Worm (Caenorhabditis elegans): ENCODE results near the gene adr-2.

Gene adr-2

ce11 chrIII:7198838-7199237, 33.8 kb downstream of the adr-2 start, which contains the start of gene pfd-5 (continued):
- TF ChIP-seq egl-18 (GFP tag; IDR thresholded peaks at IDR 0.05) (no peak), hmg-20 (GFP tag; IDR thresholded peaks at IDR 0.05) (no peak), hlh-26 (GFP tag; conservative IDR thresholded peaks at IDR 0.05) (no peak), snpc-4 (GFP tag; optimal IDR thresholded peaks at IDR 0.05) (no peak), snpc-4 (tag; optimal IDR thresholded peaks at IDR 0.05) (peak in 1 of 4 experiments; percentile 20), F33H1.4 (GFP tag; IDR thresholded peaks at IDR 0.05) (peak; percentile 63), Y79H2A.3 (GFP tag; conservative IDR thresholded peaks at IDR 0.05) (no peak), ztf-22 (GFP tag; optimal IDR thresholded peaks at IDR 0.05) (no peak), mcd-1 (GFP tag; IDR thresholded peaks at IDR 0.05) (peak; percentile 55; the same call in 1 of the 2 replicates), atf-7 (tag; optimal IDR thresholded peaks at IDR 0.05) (no peak), B0019.2 (GFP tag; conservative IDR thresholded peaks at IDR 0.05) (no peak)

ce11 chrIII:7197973-7198372, 34.7 kb downstream of the adr-2 start, which contains the start of gene exos-9:
exos-9 (minus strand) TSS chrIII:7198073.
- TF ChIP-seq ztf-3 (GFP tag; optimal IDR thresholded peaks at IDR 0.05) (no peak), snpc-4 (GFP tag; optimal IDR thresholded peaks at IDR 0.05) (no peak), snpc-4 (tag; optimal IDR thresholded peaks at IDR 0.05) (peak in 1 of 4 experiments; percentile 19), B0019.2 (GFP tag; conservative IDR thresholded peaks at IDR 0.05) (no peak), tbx-9 (tag; optimal IDR thresholded peaks at IDR 0.05; ENCODE audit: borderline replicate concordance) (no peak), cebp-1 (GFP tag; IDR thresholded peaks at IDR 0.05) (no peak), cebp-1 (tag; optimal IDR thresholded peaks at IDR 0.05) (no peak), gei-17 (GFP tag; optimal IDR thresholded peaks at IDR 0.05) (no peak), K11D2.4 (GFP tag; IDR thresholded peaks at IDR 0.05) (no peak), Y53F4B.3 (GFP tag; IDR thresholded peaks at IDR 0.05) (no peak), sptf-2 (GFP tag; optimal IDR thresholded peaks at IDR 0.05) (no peak), ceh-40 (GFP tag; IDR thresholded peaks at IDR 0.05) (no peak), zfh-2 (GFP tag; conservative IDR thresholded peaks at IDR 0.05) (no peak), let-607 (tag; optimal IDR thresholded peaks at IDR 0.05) (no peak), lsl-1 (GFP tag; optimal IDR thresholded peaks at IDR 0.05) (no peak), lin-54 (GFP tag; optimal IDR thresholded peaks at IDR 0.05) (peak; percentile 2), nhr-179 (tag; optimal IDR thresholded peaks at IDR 0.05) (no peak)

ce11 chrIII:7195325-7195724, 37.4 kb downstream of the adr-2 start, which contains the start of gene F37C12.18:
F37C12.18 (minus strand) TSS chrIII:7195425.
- no peak for TF ChIP-seq dox-1 (GFP tag; IDR thresholded peaks at IDR 0.05)
- no peak for TF ChIP-seq T07F8.4 (tag; optimal IDR thresholded peaks at IDR 0.05)
- TF ChIP-seq sea-2 (GFP tag; IDR thresholded peaks at IDR 0.05) = no peak
- no peak for TF ChIP-seq rec-8 (tag; optimal IDR thresholded peaks at IDR 0.05)

ce11 chrIII:7192942-7193665, 39.6 kb downstream of the adr-2 start, which contains the start of gene mec-14:
mec-14 (minus strand) TSS chrIII:7192992.
- TF ChIP-seq chd-7 (tag; optimal IDR thresholded peaks at IDR 0.05) (no peak), hmg-1.2 (GFP tag; IDR thresholded peaks at IDR 0.05) (peak; percentile 54; the same call in 1 of the 2 replicates)

Measured in whole organism, young adult.